Fruit fly (Drosophila melanogaster) whole organism, pupa: ENCODE results near the gene MCTS1.

Source experiments
- CG10348 ChIP-seq: fragments of 200-800 bp; sonication (Bioruptor generic); IDR thresholded peaks from 2 replicates; pipeline ENCODE4 v1.3.6; 2022; ENCODE audit warnings: missing biosample characterization, missing genetic modification characterization
- CG12605 ChIP-seq: fragments of 200-800 bp; sonication (Bioruptor generic); IDR thresholded peaks from 2 replicates; pipeline ENCODE4 v1.3.6; 2022; ENCODE audit warnings: missing biosample characterization, missing genetic modification characterization
- CG13204 ChIP-seq: fragments of 200-800 bp; sonication (Bioruptor generic); optimal IDR thresholded peaks from 2 replicates; lab custom pipeline; 2018; ENCODE audit warnings: missing biosample characterization, mild to moderate bottlenecking, missing genetic modification characterization, moderate library complexity
- CG34367 ChIP-seq: fragments of 200-800 bp; sonication (Bioruptor generic); optimal IDR thresholded peaks from 2 replicates; lab custom pipeline; 2018; ENCODE audit warnings: missing biosample characterization, mild to moderate bottlenecking, missing genetic modification characterization
- CG4496 ChIP-seq: fragments of 200-800 bp; sonication (Bioruptor generic); IDR thresholded peaks from 3 replicates; pipeline ENCODE4 v1.3.6; 2022; ENCODE audit warnings: missing biosample characterization, missing genetic modification characterization
- CG8159 ChIP-seq: fragments of 200-800 bp; sonication (Bioruptor generic); optimal IDR thresholded peaks from 3 replicates; lab custom pipeline; 2018; ENCODE audit warnings: missing biosample characterization, mild to moderate bottlenecking, missing genetic modification characterization, moderate library complexity
- CG8301 ChIP-seq: fragments of 200-800 bp; sonication (Bioruptor generic); optimal IDR thresholded peaks from 2 replicates; lab custom pipeline; 2018; ENCODE audit warnings: missing biosample characterization, mild to moderate bottlenecking, missing genetic modification characterization
- D1 ChIP-seq: fragments of 200-800 bp; sonication (Bioruptor generic); optimal IDR thresholded peaks from 2 replicates; lab custom pipeline; 2018; ENCODE audit warnings: missing biosample characterization, mild to moderate bottlenecking, missing genetic modification characterization, moderate library complexity
- EcR ChIP-seq: fragments of 200-800 bp; sonication (Bioruptor generic); optimal IDR thresholded peaks from 3 replicates; lab custom pipeline; 2019; ENCODE audit warnings: missing biosample characterization, missing genetic modification characterization, mild to moderate bottlenecking, moderate library complexity, missing genetic modification reagents
- Pif1A ChIP-seq: fragments of 200-800 bp; sonication (Bioruptor generic); optimal IDR thresholded peaks from 3 replicates; lab custom pipeline; 2016; ENCODE audit warnings: missing biosample characterization, missing genetic modification characterization
- Snoo ChIP-seq: fragments of 200-800 bp; sonication (Bioruptor generic); optimal IDR thresholded peaks from 3 replicates; lab custom pipeline; 2017; ENCODE audit warnings: missing biosample characterization, mild to moderate bottlenecking, missing genetic modification characterization, inconsistent platforms
- fd96Ca ChIP-seq: fragments of 200-800 bp; sonication (Bioruptor generic); IDR thresholded peaks from 3 replicates; pipeline ENCODE4 v1.3.6; 2022; ENCODE audit warnings: missing biosample characterization, missing genetic modification characterization
- gl ChIP-seq: fragments of 200-800 bp; sonication (Bioruptor generic); optimal IDR thresholded peaks from 2 replicates; lab custom pipeline; 2018; ENCODE audit warnings: missing biosample characterization, mild to moderate bottlenecking, missing genetic modification characterization
- rn ChIP-seq: fragments of 200-800 bp; sonication (Bioruptor generic); IDR thresholded peaks from 2 replicates; pipeline ENCODE4 v1.3.6; 2022; ENCODE audit warnings: missing biosample characterization, missing genetic modification characterization

DNA sequence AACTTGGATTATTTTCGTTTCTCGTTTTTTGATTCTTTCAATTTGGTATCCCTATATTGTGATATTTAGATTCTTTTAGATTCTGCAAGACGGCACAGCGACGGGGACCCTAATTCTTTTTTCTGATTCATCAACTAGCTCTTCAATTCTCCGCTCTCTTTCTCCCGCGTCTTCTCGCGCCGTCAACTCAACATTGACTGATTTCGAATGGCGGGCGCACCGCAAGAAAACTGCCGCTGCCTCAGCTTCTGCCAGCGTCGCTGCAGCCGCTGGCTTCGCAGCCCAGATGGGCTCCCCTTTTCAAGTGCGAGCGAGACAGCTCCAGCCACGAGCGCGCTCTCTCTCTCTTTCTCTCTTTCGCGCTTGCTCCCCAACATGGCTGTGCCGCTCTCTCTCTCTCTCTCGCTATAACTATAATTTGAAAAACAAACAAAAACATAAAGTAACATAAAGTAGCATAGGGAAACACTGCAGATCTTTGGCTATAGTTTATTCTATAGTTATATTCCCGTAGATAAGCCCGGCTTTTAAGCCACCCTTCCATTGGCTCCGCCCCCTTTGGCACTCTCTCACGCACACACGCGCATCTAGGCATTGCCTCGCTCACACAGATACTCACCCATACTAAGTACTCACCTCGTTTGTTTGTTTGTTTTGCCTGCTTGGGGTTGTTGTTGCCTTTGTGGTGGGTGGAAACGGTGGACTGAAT, 24.6 kb upstream of the MCTS1 start, which contains the start of gene mab-21:
- TF ChIP-seq CG12605 (GFP tag; lab: Robert Waterston, UW) = no peak
- no peak for TF ChIP-seq CG10348 (GFP tag; lab: Robert Waterston, UW)
- TF ChIP-seq EcR (GFP tag; lab: Kevin White, UChicago) = no peak
- TF ChIP-seq gl (tag; lab: Kevin White, UChicago) = no peak
- TF ChIP-seq D1 (tag; lab: Kevin White, UChicago) = no peak
- no peak for TF ChIP-seq fd96Ca (GFP tag; lab: Robert Waterston, UW)
- TF ChIP-seq CG8159 (tag; lab: Kevin White, UChicago) = no peak
- TF ChIP-seq CG13204 (GFP tag; lab: Kevin White, UChicago) = no peak
- no peak for TF ChIP-seq Snoo
- TF ChIP-seq rn (GFP tag; lab: Robert Waterston, UW) = no peak
- TF ChIP-seq Pif1A = no peak
- TF ChIP-seq CG4496 (GFP tag; lab: Robert Waterston, UW) = 0 out of 3 replicates have a peak, but pooled peaks have one; percentile 11
- TF ChIP-seq CG8301 (tag; lab: Kevin White, UChicago) = no peak
- TF ChIP-seq CG34367 (tag; lab: Kevin White, UChicago) = no peak
